Fruit fly (Drosophila melanogaster): ENCODE results near the gene CG32121.

DNA sequence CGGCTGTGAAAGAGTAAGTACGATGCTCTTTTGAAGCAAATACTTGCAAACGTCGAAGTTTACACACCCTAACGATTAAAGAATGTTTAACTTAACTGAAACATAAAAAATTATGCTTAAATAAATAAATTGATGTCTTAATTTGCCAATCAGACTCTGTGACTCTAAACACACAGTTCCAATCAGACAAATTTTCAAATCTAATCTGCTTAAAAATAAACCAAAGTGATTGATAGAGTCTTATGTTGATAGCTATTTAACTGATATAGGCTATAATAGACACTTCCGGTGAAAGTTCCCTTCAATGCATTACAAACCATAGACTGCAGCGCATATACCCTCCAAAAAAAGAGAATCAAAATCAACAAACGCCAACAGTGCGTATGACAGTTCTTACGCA is 29.4 kb upstream of the CG32121 start:
- no peak for TF ChIP-seq cic (GFP tag; optimal IDR thresholded peaks at IDR 0.05)
- TF ChIP-seq Crg-1 (GFP tag; optimal IDR thresholded peaks at IDR 0.05), result no peak
- TF ChIP-seq CG7101 (tag; optimal IDR thresholded peaks at IDR 0.05), result no peak
- no peak for TF ChIP-seq CG33017 (tag; optimal IDR thresholded peaks at IDR 0.05)
- no peak for TF ChIP-seq Mnt (GFP tag; optimal IDR thresholded peaks at IDR 0.05)
- TF ChIP-seq Clk (GFP tag; optimal IDR thresholded peaks at IDR 0.05), result no peak
- TF ChIP-seq Hr96 (GFP tag; optimal IDR thresholded peaks at IDR 0.05), result no peak
- no peak for TF ChIP-seq tj (GFP tag; optimal IDR thresholded peaks at IDR 0.05)
- no peak for TF ChIP-seq CG7045 (GFP tag; optimal IDR thresholded peaks at IDR 0.05)
- no peak for TF ChIP-seq CG12768 (GFP tag; optimal IDR thresholded peaks at IDR 0.05)
- no peak for TF ChIP-seq CG5204 (GFP tag; optimal IDR thresholded peaks at IDR 0.05)
- TF ChIP-seq kay (GFP tag; ENCODE audit: borderline replicate concordance), result no peak
- TF ChIP-seq CG1620 (GFP tag; optimal IDR thresholded peaks at IDR 0.05), result no peak

Measured in whole organism, adult.